Worm (Caenorhabditis elegans) whole organism, L4 larva: Measurements from ENCODE around the gene rad-54.B.
A peak's percentile ranks its signal among the peaks of the same experiment; 100 is the strongest.

Experiments used
- F10B5.3 ChIP-seq: sonication (generic microtip); optimal IDR thresholded peaks from 2 replicates; lab custom pipeline; 2016; ENCODE audit warnings: mild to moderate bottlenecking, missing genetic modification characterization, missing compliant biosample characterization
- F26F4.8 ChIP-seq: fragments of 200-800 bp; sonication (Bioruptor generic); conservative IDR thresholded peaks from 2 replicates; pipeline ENCODE4 v1.3.6; 2022; ENCODE audit warnings: missing genetic modification characterization, missing compliant biosample characterization
- F37D6.2 ChIP-seq: sonication (generic microtip); optimal IDR thresholded peaks from 2 replicates; lab custom pipeline; 2016; ENCODE audit warnings: mild to moderate bottlenecking, missing genetic modification characterization, missing compliant biosample characterization
- F44E2.7 ChIP-seq: fragments of 200-800 bp; sonication (Bioruptor generic); IDR thresholded peaks from 2 replicates; pipeline ENCODE4 v2.1.2; 2022; ENCODE audit warnings: missing genetic modification characterization, missing compliant biosample characterization
- F49E8.2 ChIP-seq: sonication (generic microtip); optimal IDR thresholded peaks from 2 replicates; lab custom pipeline; 2016; ENCODE audit warnings: missing compliant biosample characterization, mild to moderate bottlenecking, missing genetic modification characterization, borderline replicate concordance
- R02D3.7 ChIP-seq: fragments of 150-350 bp; sonication (generic microtip); optimal IDR thresholded peaks from 3 replicates; lab custom pipeline; 2014; ENCODE audit warnings: missing biosample characterization, missing genetic modification characterization
- T20F7.1 ChIP-seq: fragments of 200-800 bp; sonication (Bioruptor generic); optimal IDR thresholded peaks from 2 replicates; lab custom pipeline; 2018; ENCODE audit warnings: mild to moderate bottlenecking, missing genetic modification characterization, missing compliant biosample characterization
- T26A8.4 ChIP-seq: fragments of 200-800 bp; sonication (Bioruptor generic); IDR thresholded peaks from 2 replicates; pipeline ENCODE4 v1.3.6; 2022; ENCODE audit warnings: missing genetic modification characterization, missing compliant biosample characterization
- Y105C5A.15 ChIP-seq: fragments of 200-800 bp; sonication (Bioruptor generic); IDR thresholded peaks from 2 replicates; pipeline ENCODE4 v1.3.6; 2022; ENCODE audit warnings: missing genetic modification characterization, missing compliant biosample characterization
- Y5F2A.4 ChIP-seq: fragments of 200-800 bp; sonication (Bioruptor generic); optimal IDR thresholded peaks from 2 replicates; lab custom pipeline; 2018; ENCODE audit warnings: mild to moderate bottlenecking, missing genetic modification characterization, missing compliant biosample characterization
- Y75B8A.6 ChIP-seq: fragments of 200-800 bp; sonication (Bioruptor generic); IDR thresholded peaks from 2 replicates; pipeline ENCODE4 v1.3.6; 2022; ENCODE audit warnings: missing genetic modification reagents, missing genetic modification characterization, missing compliant biosample characterization
- ZK337.2 ChIP-seq: fragments of 200-800 bp; sonication (Bioruptor generic); IDR thresholded peaks from 2 replicates; pipeline ENCODE4 v1.3.6; 2022; ENCODE audit warnings: missing genetic modification reagents, missing genetic modification characterization, missing compliant biosample characterization
- aha-1 ChIP-seq: fragments of 150-350 bp; peaks from one replicate; lab custom pipeline; 2014; ENCODE audit warnings: missing biosample characterization, missing genetic modification characterization
- ama-1 ChIP-seq: fragments of 150-350 bp; optimal IDR thresholded peaks from 2 replicates; lab custom pipeline; 2014; ENCODE audit warnings: inconsistent platforms, mixed read lengths
- arid-1 ChIP-seq: fragments of 200-800 bp; sonication (Bioruptor generic); conservative IDR thresholded peaks from 2 replicates; pipeline ENCODE4 v1.3.6; 2022; ENCODE audit warnings: missing genetic modification reagents, missing genetic modification characterization, missing compliant biosample characterization
- ceh-28 ChIP-seq: fragments of 150-350 bp; optimal IDR thresholded peaks from 2 replicates; lab custom pipeline; 2014; ENCODE audit warnings: missing biosample characterization, missing genetic modification reagents, missing genetic modification characterization
- ceh-32 ChIP-seq: sonication (generic microtip); optimal IDR thresholded peaks from 2 replicates; lab custom pipeline; 2016; ENCODE audit warnings: mild to moderate bottlenecking, missing genetic modification characterization, missing compliant biosample characterization; ENCODE audit not compliant: poor library complexity
- cey-2 ChIP-seq: sonication (generic microtip); optimal IDR thresholded peaks from 3 replicates; lab custom pipeline; 2017; ENCODE audit warnings: missing genetic modification characterization, mild to moderate bottlenecking, missing compliant biosample characterization, antibody characterized with exemption, borderline replicate concordance; ENCODE audit not compliant: insufficient read depth
- ctbp-1 ChIP-seq: fragments of 200-800 bp; sonication (Bioruptor generic); IDR thresholded peaks from 2 replicates; pipeline ENCODE4 v1.3.6; 2022; ENCODE audit warnings: missing genetic modification reagents, missing genetic modification characterization, missing compliant biosample characterization
- daf-16 ChIP-seq, 3 experiments: sonication (generic microtip); optimal IDR thresholded peaks; 2 replicates each; lab custom pipeline; 2016 to 2017; ENCODE audit warnings: missing genetic modification characterization in 3 of 3, missing genetic modification reagents in 3 of 3, mild to moderate bottlenecking in 2 of 3, missing compliant biosample characterization in 2 of 3, missing biosample characterization in 1 of 3, moderate library complexity in 1 of 3
- daf-19 ChIP-seq: fragments of 200-800 bp; sonication (Bioruptor generic); conservative IDR thresholded peaks from 2 replicates; pipeline ENCODE4 v1.3.6; 2022; ENCODE audit warnings: missing genetic modification characterization, missing compliant biosample characterization
- dmd-8 ChIP-seq: fragments of 200-800 bp; sonication (Bioruptor generic); IDR thresholded peaks from 2 replicates; pipeline ENCODE4 v1.3.6; 2022; ENCODE audit warnings: missing genetic modification characterization, missing compliant biosample characterization
- dpl-1 ChIP-seq: fragments of 150-350 bp; optimal IDR thresholded peaks from 2 replicates; lab custom pipeline; 2014; ENCODE audit warnings: missing biosample characterization, missing genetic modification reagents, missing genetic modification characterization
- duxl-1 ChIP-seq: sonication (generic microtip); optimal IDR thresholded peaks from 2 replicates; lab custom pipeline; 2016; ENCODE audit warnings: mild to moderate bottlenecking, missing genetic modification characterization, moderate library complexity, missing compliant biosample characterization; ENCODE audit not compliant: poor library complexity
- egl-43 ChIP-seq: fragments of 200-800 bp; sonication (Bioruptor generic); IDR thresholded peaks from 2 replicates; pipeline ENCODE4 v1.3.6; 2022; ENCODE audit warnings: missing genetic modification reagents, missing genetic modification characterization, missing compliant biosample characterization
- jun-1 ChIP-seq: fragments of 150-350 bp; optimal IDR thresholded peaks from 2 replicates; lab custom pipeline; 2014; ENCODE audit warnings: missing biosample characterization, missing genetic modification reagents, missing genetic modification characterization
- lin-15B ChIP-seq: fragments of 150-350 bp; sonication (generic microtip); optimal IDR thresholded peaks from 3 replicates; lab custom pipeline; 2014; ENCODE audit warnings: missing biosample characterization, missing genetic modification characterization
- lin-38 ChIP-seq: fragments of 200-800 bp; sonication (Bioruptor generic); IDR thresholded peaks from 2 replicates; pipeline ENCODE4 v1.3.6; 2022; ENCODE audit warnings: missing genetic modification reagents, missing genetic modification characterization, missing compliant biosample characterization
- lin-39 ChIP-seq: fragments of 150-350 bp; optimal IDR thresholded peaks from 2 replicates; lab custom pipeline; 2014; ENCODE audit warnings: missing biosample characterization, missing genetic modification reagents, missing genetic modification characterization
- lir-3 ChIP-seq: sonication (generic microtip); optimal IDR thresholded peaks from 2 replicates; lab custom pipeline; 2016; ENCODE audit warnings: mild to moderate bottlenecking, missing genetic modification characterization, missing compliant biosample characterization
- madf-5 ChIP-seq, 2 experiments: fragments of 200-800 bp; sonication (Bioruptor generic); IDR thresholded peaks; 2 replicates each; pipeline ENCODE4 v1.3.6; 2022; ENCODE audit warnings: missing compliant biosample characterization in 2 of 2, missing genetic modification characterization in 2 of 2
- mxl-2 ChIP-seq: fragments of 200-800 bp; sonication (Bioruptor generic); conservative IDR thresholded peaks from 2 replicates; pipeline ENCODE4 v1.3.6; 2022; ENCODE audit warnings: missing genetic modification reagents, missing genetic modification characterization, missing compliant biosample characterization
- nhr-102 ChIP-seq: sonication (generic microtip); optimal IDR thresholded peaks from 2 replicates; lab custom pipeline; 2016; ENCODE audit warnings: mild to moderate bottlenecking, missing genetic modification characterization, moderate library complexity, missing compliant biosample characterization
- nhr-237 ChIP-seq: sonication (generic microtip); optimal IDR thresholded peaks from 2 replicates; lab custom pipeline; 2017; ENCODE audit warnings: missing biosample characterization, missing genetic modification characterization
- rbr-2 ChIP-seq: sonication (generic microtip); optimal IDR thresholded peaks from 2 replicates; lab custom pipeline; 2016; ENCODE audit warnings: missing genotype, missing genetic modification characterization, missing compliant biosample characterization
- set-16 ChIP-seq: fragments of 200-800 bp; sonication (Bioruptor generic); IDR thresholded peaks from 2 replicates; pipeline ENCODE4 v1.3.6; 2022; ENCODE audit warnings: missing genetic modification reagents, missing genetic modification characterization, missing compliant biosample characterization
- snpc-1.2 ChIP-seq: fragments of 200-800 bp; sonication (Bioruptor generic); IDR thresholded peaks from 2 replicates; pipeline ENCODE4 v1.3.6; 2022; ENCODE audit warnings: missing genetic modification reagents, missing genetic modification characterization, missing compliant biosample characterization
- snpc-4 ChIP-seq: fragments of 150-350 bp; optimal IDR thresholded peaks from 2 replicates; lab custom pipeline; 2014; ENCODE audit warnings: missing biosample characterization, missing genetic modification characterization
- spr-1 ChIP-seq: sonication (generic microtip); optimal IDR thresholded peaks from 2 replicates; lab custom pipeline; 2016; ENCODE audit warnings: mild to moderate bottlenecking, missing genetic modification characterization, missing compliant biosample characterization
- tag-97 ChIP-seq: fragments of 200-800 bp; sonication (Bioruptor generic); IDR thresholded peaks from 2 replicates; pipeline ENCODE4 v1.3.6; 2022; ENCODE audit warnings: missing genetic modification characterization, missing compliant biosample characterization
- zag-1 ChIP-seq: fragments of 150-350 bp; optimal IDR thresholded peaks from 2 replicates; lab custom pipeline; 2014; ENCODE audit warnings: missing biosample characterization, missing genetic modification characterization
- zfp-3 ChIP-seq: fragments of 200-800 bp; sonication (Bioruptor generic); conservative IDR thresholded peaks from 2 replicates; pipeline ENCODE4 v1.3.6; 2022; ENCODE audit warnings: missing genetic modification reagents, missing genetic modification characterization, missing compliant biosample characterization

Gene rad-54.B

DNA sequence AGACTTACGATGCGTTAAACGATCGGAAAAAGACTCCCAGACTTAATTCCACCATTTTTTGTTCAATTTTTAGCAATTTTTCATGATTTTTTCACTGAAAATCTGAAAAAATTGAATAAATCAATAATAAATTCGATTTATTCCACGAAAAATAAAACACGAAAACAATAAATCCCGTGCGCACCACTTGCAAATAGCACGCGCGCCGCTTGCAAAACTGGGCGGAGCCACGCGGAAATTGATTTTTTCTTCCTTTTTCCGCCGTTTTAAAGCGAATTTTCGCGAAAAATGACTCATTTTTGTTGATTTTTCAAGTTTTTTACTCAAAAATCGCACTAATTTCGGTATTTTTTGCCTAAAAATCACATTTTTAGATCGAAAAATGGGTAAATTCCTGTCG is 3.1 kb upstream of the rad-54.B start, which contains the start of the genes Y116A8C.9 and arf-6 (continued):
- peak; percentile 30 for TF ChIP-seq spr-1 (tag; lab: Kevin White, UChicago)
- TF ChIP-seq F49E8.2, result peak; percentile 48
- no peak for TF ChIP-seq Y105C5A.15 (GFP tag; lab: Robert Waterston, UW)
- TF ChIP-seq aha-1 (tag; lab: Kevin White, UChicago), result peak; percentile 96
- TF ChIP-seq mxl-2 (GFP tag; lab: Robert Waterston, UW), result no peak
- peak; percentile 30 for TF ChIP-seq jun-1 (tag; lab: Kevin White, UChicago)
- peak; percentile 59 for TF ChIP-seq lin-38 (GFP tag; lab: Robert Waterston, UW)
- peak; percentile 32; the same call in 1 of the 2 replicates for TF ChIP-seq T26A8.4 (GFP tag; lab: Robert Waterston, UW)
- no peak for TF ChIP-seq cey-2
- peak; percentile 46 for TF ChIP-seq ceh-28
- no peak for TF ChIP-seq F26F4.8
- no peak for TF ChIP-seq lin-39 (tag; lab: Kevin White, UChicago)
- TF ChIP-seq daf-16 (GFP tag; optimal IDR thresholded peaks at IDR 0.05; lab: Kevin White, UChicago), result peak in 1 of 2 experiments; percentile 17
- TF ChIP-seq daf-16 (tag; optimal IDR thresholded peaks at IDR 0.05; lab: Kevin White, UChicago), result peak; percentile 20
- peak; percentile 49 for TF ChIP-seq dpl-1 (GFP tag; lab: Kevin White, UChicago)
- TF ChIP-seq snpc-4 (tag; lab: Kevin White, UChicago), result no peak
- peak; percentile 81 for TF ChIP-seq snpc-1.2 (GFP tag; lab: Robert Waterston, UW)
- TF ChIP-seq rbr-2 (tag; lab: Kevin White, UChicago), result peak; percentile 39
- TF ChIP-seq daf-19 (GFP tag; lab: Robert Waterston, UW), result no peak
- no peak for TF ChIP-seq Y75B8A.6
- no peak for TF ChIP-seq ctbp-1 (GFP tag; lab: Robert Waterston, UW)
- no peak for TF ChIP-seq tag-97 (GFP tag; lab: Robert Waterston, UW)
- TF ChIP-seq dmd-8, result no peak
- no peak for TF ChIP-seq ZK337.2 (GFP tag; lab: Robert Waterston, UW)
- TF ChIP-seq nhr-102, result peak; percentile 33
- TF ChIP-seq ceh-32, result no peak
- TF ChIP-seq zfp-3 (GFP tag; lab: Robert Waterston, UW), result no peak
- TF ChIP-seq duxl-1 (tag; lab: Kevin White, UChicago), result peak; percentile 78
- TF ChIP-seq zag-1 (tag; lab: Kevin White, UChicago), result no peak

DNA sequence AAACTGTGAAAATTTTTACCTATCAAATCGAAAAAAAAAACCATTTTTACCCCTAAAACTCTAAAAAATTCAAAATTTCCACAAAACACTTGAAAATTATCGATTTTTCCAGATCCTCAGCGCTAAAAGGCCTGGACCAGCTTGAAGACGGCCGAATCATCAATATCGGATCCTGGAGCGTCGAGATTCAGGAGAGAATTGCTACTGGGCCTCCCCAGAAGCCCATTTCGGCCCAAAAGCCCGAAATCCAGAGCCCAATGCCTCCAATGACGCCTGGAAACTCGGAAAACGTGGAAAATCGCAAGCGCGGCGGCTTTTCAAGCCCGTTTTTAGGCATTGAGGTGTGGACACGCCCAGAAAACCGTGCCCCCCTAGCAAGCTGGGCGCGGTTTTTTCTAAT is 2.5 kb downstream of the rad-54.B start:
- TF ChIP-seq aha-1 (tag; lab: Kevin White, UChicago), result peak; percentile 82
- no peak for TF ChIP-seq Y5F2A.4 (GFP tag; lab: Kevin White, UChicago)
- TF ChIP-seq set-16, result peak; percentile 52

DNA sequence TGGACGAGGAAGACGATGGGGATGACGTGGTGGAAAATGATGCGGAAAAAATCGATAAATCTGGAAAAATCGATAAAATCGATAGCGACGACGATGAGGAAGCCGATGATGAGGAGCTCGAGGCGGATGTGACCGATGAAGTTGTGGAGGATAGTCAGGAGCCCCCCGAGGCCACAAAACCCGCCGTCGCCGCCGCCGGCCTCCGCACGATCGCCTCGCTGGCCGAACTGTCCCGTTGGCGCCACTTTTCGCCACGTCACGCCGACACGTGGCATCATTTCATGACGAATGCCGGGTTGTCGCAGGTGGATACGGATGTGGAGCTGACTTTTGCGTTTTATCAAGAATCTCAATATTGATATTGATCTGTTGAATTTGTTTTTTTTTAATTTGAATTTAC is 12.6 kb downstream of the rad-54.B start:
- TF ChIP-seq ceh-28 (peak; percentile 72), aha-1 (tag; lab: Kevin White, UChicago) (no peak), lin-39 (tag; lab: Kevin White, UChicago) (no peak), F37D6.2 (tag; lab: Kevin White, UChicago) (no peak), egl-43 (GFP tag; lab: Robert Waterston, UW) (0 out of 2 replicates have a peak, but pooled peaks have one; percentile 48), madf-5 (GFP tag; IDR thresholded peaks at IDR 0.05; lab: Robert Waterston, UW) (no peak), T20F7.1 (GFP tag; lab: Kevin White, UChicago) (no peak), lir-3 (no peak), F10B5.3 (no peak), nhr-237 (no peak), ama-1 (lab: Kevin White, UChicago) (no peak), cey-2 (no peak), R02D3.7 (tag; lab: Kevin White, UChicago) (no peak), ctbp-1 (GFP tag; lab: Robert Waterston, UW) (no peak), F44E2.7 (no peak), spr-1 (tag; lab: Kevin White, UChicago) (no peak), arid-1 (no peak), set-16 (peak; percentile 93), lin-15B (tag; lab: Kevin White, UChicago) (no peak)
